Worm (Caenorhabditis elegans): ENCODE results near the gene W03G11.4.

DNA sequence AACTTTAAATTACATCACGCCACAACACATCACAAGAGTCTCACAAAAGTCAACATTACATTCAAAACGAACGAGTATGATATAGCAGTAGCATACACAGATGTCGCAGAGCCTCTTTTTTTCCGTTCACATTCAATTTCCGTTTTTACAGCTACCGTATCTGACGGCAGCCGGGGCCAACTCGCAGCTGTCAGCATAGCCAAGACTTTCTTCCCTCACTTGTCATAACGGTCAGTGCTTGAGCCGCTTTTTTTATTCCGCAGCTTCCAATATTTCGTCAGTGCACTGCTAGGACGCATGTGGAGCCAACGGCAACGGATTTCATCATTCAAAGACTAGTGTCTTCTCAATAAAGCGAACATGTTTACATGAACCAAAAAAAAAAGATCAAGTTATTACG is 1.0 kb upstream of the W03G11.4 start:
- no peak for TF ChIP-seq ccch-3 (GFP tag; optimal IDR thresholded peaks at IDR 0.05)
- no peak for TF ChIP-seq F39B2.1 (GFP tag; IDR thresholded peaks at IDR 0.05)
- TF ChIP-seq him-1 (tag; optimal IDR thresholded peaks at IDR 0.05), result no peak
- TF ChIP-seq ztf-6 (GFP tag; IDR thresholded peaks at IDR 0.05), result no peak
- no peak for TF ChIP-seq ceh-79 (tag; optimal IDR thresholded peaks at IDR 0.05)
- no peak for TF ChIP-seq snpc-4 (GFP tag; optimal IDR thresholded peaks at IDR 0.05)
- TF ChIP-seq snpc-4 (tag; optimal IDR thresholded peaks at IDR 0.05), result no peak
- no peak for TF ChIP-seq F33H1.4 (GFP tag; IDR thresholded peaks at IDR 0.05)
- no peak for TF ChIP-seq hrde-1 (tag; optimal IDR thresholded peaks at IDR 0.05; ENCODE audit: borderline replicate concordance)
- no peak for TF ChIP-seq F57C9.4 (tag; optimal IDR thresholded peaks at IDR 0.05)
- no peak for TF ChIP-seq Y53F4B.3 (GFP tag; IDR thresholded peaks at IDR 0.05)
- no peak for TF ChIP-seq F55B11.4 (tag; optimal IDR thresholded peaks at IDR 0.05; ENCODE audit: borderline replicate concordance, insufficient read depth)
- TF ChIP-seq lin-35 (GFP tag; optimal IDR thresholded peaks at IDR 0.05), result no peak
- TF ChIP-seq unc-62 (GFP tag; optimal IDR thresholded peaks at IDR 0.05), result no peak
